Worm (Caenorhabditis elegans) whole organism, midembryonic: ENCODE measurements around the gene F14D7.12.

Source experiments
- T22C8.4 ChIP-seq: fragments of 200-800 bp; sonication (Bioruptor generic); IDR thresholded peaks from 2 replicates; pipeline ENCODE4 v1.3.6; 2022; ENCODE audit warnings: missing genetic modification characterization, missing compliant biosample characterization
- cog-1 ChIP-seq: sonication (generic microtip); optimal IDR thresholded peaks from 2 replicates; lab custom pipeline; 2016; ENCODE audit warnings: missing genetic modification characterization, missing compliant biosample characterization
- flt-1 ChIP-seq: fragments of 200-800 bp; sonication (Bioruptor generic); IDR thresholded peaks from 2 replicates; pipeline ENCODE4 v1.3.6; 2022; ENCODE audit warnings: missing genetic modification characterization, missing compliant biosample characterization
- klf-2 ChIP-seq: fragments of 200-800 bp; sonication (Bioruptor generic); conservative IDR thresholded peaks from 2 replicates; pipeline ENCODE4 v1.3.6; 2022; ENCODE audit warnings: missing genetic modification reagents, missing genetic modification characterization, missing compliant biosample characterization
- med-1 ChIP-seq: sonication (generic microtip); optimal IDR thresholded peaks from 2 replicates; lab custom pipeline; 2017; ENCODE audit warnings: missing genetic modification characterization, mild to moderate bottlenecking, missing compliant biosample characterization, antibody characterized with exemption, missing genetic modification reagents; ENCODE audit not compliant: insufficient read depth
- ref-1 ChIP-seq: fragments of 200-800 bp; sonication (Bioruptor generic); conservative IDR thresholded peaks from 2 replicates; pipeline ENCODE4 v1.3.6; 2022; ENCODE audit warnings: missing genetic modification reagents, missing genetic modification characterization, missing compliant biosample characterization
- tab-1 ChIP-seq: fragments of 200-800 bp; sonication (Bioruptor generic); IDR thresholded peaks from 2 replicates; pipeline ENCODE4 v1.3.6; 2022; ENCODE audit warnings: missing genetic modification characterization, missing compliant biosample characterization
- ztf-23 ChIP-seq: fragments of 200-800 bp; sonication (Bioruptor generic); IDR thresholded peaks from 2 replicates; pipeline ENCODE4 v1.3.6; 2022; ENCODE audit warnings: missing genetic modification reagents, missing genetic modification characterization, missing compliant biosample characterization
- ztf-29 ChIP-seq: fragments of 200-800 bp; sonication (Bioruptor generic); IDR thresholded peaks from 2 replicates; pipeline ENCODE4 v1.3.6; 2022; ENCODE audit warnings: missing genetic modification reagents, missing genetic modification characterization, missing compliant biosample characterization

Gene F14D7.12

ce11 chrV:14333116-14333515 lies 33.3 kb downstream of the F14D7.12 start, which contains the start of gene srm-4:
Gene srm-4 (plus strand): TSS chrV:14333416.
- TF ChIP-seq tab-1 (GFP tag; lab: Robert Waterston, UW): no peak
- TF ChIP-seq klf-2 (GFP tag; lab: Robert Waterston, UW): no peak
- TF ChIP-seq T22C8.4: no peak
- no peak for TF ChIP-seq med-1 (GFP tag; lab: Kevin White, UChicago)
- no peak for TF ChIP-seq cog-1 (tag; lab: Kevin White, UChicago)
- no peak for TF ChIP-seq ztf-29 (GFP tag; lab: Robert Waterston, UW)
- TF ChIP-seq ztf-23 (GFP tag; lab: Robert Waterston, UW): no peak
- TF ChIP-seq ref-1 (GFP tag; lab: Robert Waterston, UW): no peak
- TF ChIP-seq flt-1 (GFP tag; lab: Robert Waterston, UW): no peak

DNA sequence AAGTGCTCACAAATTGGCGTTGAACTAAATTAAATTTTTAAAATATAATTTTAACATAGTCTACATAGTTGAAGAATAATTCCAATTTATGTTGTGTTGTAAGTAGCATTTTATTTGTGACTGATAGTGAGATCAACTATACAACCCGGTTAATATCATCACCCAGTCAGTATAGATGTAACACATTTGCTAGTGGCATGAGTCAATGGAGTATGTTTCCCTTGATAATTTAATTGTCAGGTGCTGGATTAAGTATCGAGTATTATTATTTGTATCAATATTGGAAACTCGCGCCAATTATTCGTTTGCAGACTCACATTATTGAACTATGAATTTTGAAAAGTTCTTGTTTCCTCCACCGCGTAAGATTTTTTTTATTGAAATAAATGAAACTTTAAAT lies 35.1 kb downstream of the F14D7.12 start, which contains the start of gene srm-5:
srm-5 (plus strand) TSS at position 301 of the 400 bp plus-strand sequence.
- TF ChIP-seq tab-1 (GFP tag; lab: Robert Waterston, UW): no peak
- no peak for TF ChIP-seq med-1 (GFP tag; lab: Kevin White, UChicago)
- no peak for TF ChIP-seq T22C8.4
- TF ChIP-seq ztf-29 (GFP tag; lab: Robert Waterston, UW): no peak
- TF ChIP-seq cog-1 (tag; lab: Kevin White, UChicago): no peak
- no peak for TF ChIP-seq ztf-23 (GFP tag; lab: Robert Waterston, UW)
- TF ChIP-seq flt-1 (GFP tag; lab: Robert Waterston, UW): no peak
- TF ChIP-seq klf-2 (GFP tag; lab: Robert Waterston, UW): no peak
- TF ChIP-seq ref-1 (GFP tag; lab: Robert Waterston, UW): no peak

DNA sequence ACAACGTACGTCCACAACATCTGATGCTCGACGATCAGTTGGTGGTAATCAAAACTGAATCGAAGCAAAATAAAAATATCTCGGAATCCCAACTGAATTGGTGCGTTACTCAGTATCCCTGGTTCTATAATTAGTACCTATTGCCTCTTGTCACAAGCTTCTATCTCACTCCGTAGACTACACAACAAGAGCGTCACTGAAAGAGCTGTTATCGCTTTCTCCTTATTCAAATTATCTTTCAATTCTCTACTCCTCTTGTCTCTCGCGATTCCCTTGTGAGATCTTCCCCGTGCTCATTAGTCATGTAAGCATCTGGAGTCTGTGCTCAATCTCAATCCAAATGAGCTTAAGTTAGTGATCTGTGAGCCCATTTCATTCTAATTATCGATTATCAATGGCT lies 36.8 kb downstream of the F14D7.12 start, which contains the start of gene srm-6:
srm-6 (plus strand) TSS at position 301 of the 400 bp plus-strand sequence.
- TF ChIP-seq flt-1 (GFP tag; lab: Robert Waterston, UW): no peak
- no peak for TF ChIP-seq med-1 (GFP tag; lab: Kevin White, UChicago)
- TF ChIP-seq ztf-29 (GFP tag; lab: Robert Waterston, UW): no peak
- no peak for TF ChIP-seq T22C8.4
- no peak for TF ChIP-seq cog-1 (tag; lab: Kevin White, UChicago)
- no peak for TF ChIP-seq ztf-23 (GFP tag; lab: Robert Waterston, UW)
- TF ChIP-seq ref-1 (GFP tag; lab: Robert Waterston, UW): no peak
- no peak for TF ChIP-seq klf-2 (GFP tag; lab: Robert Waterston, UW)
- TF ChIP-seq tab-1 (GFP tag; lab: Robert Waterston, UW): no peak

ce11 chrV:14341672-14342071 lies 41.9 kb downstream of the F14D7.12 start, which contains the start of gene F47B8.10:
Gene F47B8.10 (plus strand): TSS chrV:14341972.
- TF ChIP-seq ztf-29 (GFP tag; lab: Robert Waterston, UW): no peak
- no peak for TF ChIP-seq flt-1 (GFP tag; lab: Robert Waterston, UW)
- TF ChIP-seq cog-1 (tag; lab: Kevin White, UChicago): no peak
- TF ChIP-seq med-1 (GFP tag; lab: Kevin White, UChicago): no peak
- TF ChIP-seq ref-1 (GFP tag; lab: Robert Waterston, UW): no peak
- no peak for TF ChIP-seq ztf-23 (GFP tag; lab: Robert Waterston, UW)
- no peak for TF ChIP-seq T22C8.4

DNA sequence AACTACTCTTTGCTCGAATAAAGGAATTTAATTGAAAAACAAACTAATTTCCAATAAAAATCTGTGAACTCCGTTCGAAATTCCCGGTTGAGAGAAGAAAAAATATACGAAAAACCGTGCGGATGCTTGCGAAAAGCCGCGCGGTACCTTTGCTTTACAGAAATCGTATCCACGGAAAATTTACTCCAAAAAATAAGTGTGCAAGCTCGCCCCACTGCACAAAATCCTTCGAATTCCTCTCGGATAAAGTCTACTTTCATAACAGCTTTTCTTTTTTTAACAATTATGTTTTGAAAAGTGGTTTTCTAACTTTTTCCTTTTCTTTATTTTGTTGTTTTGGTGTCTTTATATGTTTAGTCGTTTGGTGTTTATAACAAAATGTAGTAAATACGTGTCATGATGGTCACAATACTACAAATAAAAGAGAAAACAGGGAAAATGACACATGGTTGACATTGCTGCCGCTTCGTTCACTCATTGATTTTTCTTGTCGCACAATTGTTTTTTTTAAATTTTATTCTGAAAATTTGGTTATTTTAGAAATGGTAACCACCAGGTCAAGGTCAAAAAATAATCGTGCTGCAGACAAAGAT lies 47.5 kb downstream of the F14D7.12 start, which contains the start of gene cept-2:
cept-2 (plus strand) TSS at position 533 of the 593 bp plus-strand sequence.
- TF ChIP-seq ztf-23 (GFP tag; lab: Robert Waterston, UW) (peak; percentile 77), flt-1 (GFP tag; lab: Robert Waterston, UW) (peak; percentile 78), med-1 (GFP tag; lab: Kevin White, UChicago) (no peak), T22C8.4 (no peak), klf-2 (GFP tag; lab: Robert Waterston, UW) (0 out of 2 replicates have a peak, but pooled peaks have one; percentile 54), ref-1 (GFP tag; lab: Robert Waterston, UW) (no peak), ztf-29 (GFP tag; lab: Robert Waterston, UW) (no peak), cog-1 (tag; lab: Kevin White, UChicago) (peak; percentile 84), tab-1 (GFP tag; lab: Robert Waterston, UW) (no peak)
